Fruit fly (Drosophila melanogaster) whole organism, wandering third instar larva: Measurements from ENCODE around the gene CG43145.
A peak's percentile ranks its signal among the peaks of the same experiment; 100 is the strongest.

Source experiments
- CrebA ChIP-seq: fragments of 200-800 bp; sonication (Bioruptor generic); optimal IDR thresholded peaks from 2 replicates; lab custom pipeline; 2016; ENCODE audit warnings: missing biosample characterization, mild to moderate bottlenecking, missing genetic modification characterization, borderline replicate concordance
- Dif ChIP-seq: fragments of 200-275, 200-300 bp; sonication (Bioruptor generic); optimal IDR thresholded peaks from 2 replicates; lab custom pipeline; 2018; ENCODE audit warnings: missing biosample characterization, missing genetic modification characterization; ENCODE audit not compliant: partially characterized antibody
- GATAd ChIP-seq: sonication (Bioruptor generic); optimal IDR thresholded peaks from 2 replicates; lab custom pipeline; 2016; ENCODE audit warnings: missing biosample characterization, missing genetic modification characterization
- HLH106 ChIP-seq: fragments of 200-800 bp; optimal IDR thresholded peaks from 3 replicates; lab custom pipeline; 2019; ENCODE audit warnings: missing biosample characterization, mild to moderate bottlenecking, missing genetic modification characterization, moderate library complexity
- Hnf4 ChIP-seq: fragments of 200-800 bp; sonication (Bioruptor generic); optimal IDR thresholded peaks from 2 replicates; lab custom pipeline; 2016; ENCODE audit warnings: missing biosample characterization, mild to moderate bottlenecking, missing genetic modification characterization
- Hr78 ChIP-seq: fragments of >200 bp; optimal IDR thresholded peaks from 2 replicates; lab custom pipeline; 2017; ENCODE audit warnings: missing biosample characterization, missing genetic modification characterization
- Jra ChIP-seq: sonication (Bioruptor generic); optimal IDR thresholded peaks from 2 replicates; lab custom pipeline; 2016; ENCODE audit warnings: missing biosample characterization, missing genetic modification characterization
- Mio ChIP-seq: sonication (Bioruptor generic); optimal IDR thresholded peaks from 2 replicates; lab custom pipeline; 2016; ENCODE audit warnings: missing biosample characterization, missing genetic modification characterization
- Myc ChIP-seq: fragments of >200 bp; optimal IDR thresholded peaks from 2 replicates; lab custom pipeline; 2017
- N ChIP-seq: fragments of >200 bp; optimal IDR thresholded peaks from 2 replicates; lab custom pipeline; 2018; ENCODE audit warnings: missing biosample characterization, missing external identifiers, missing genetic modification characterization
- OdsH ChIP-seq: fragments of 200-800 bp; sonication (Bioruptor generic); optimal IDR thresholded peaks from 2 replicates; lab custom pipeline; 2016; ENCODE audit warnings: missing biosample characterization, mild to moderate bottlenecking, missing genetic modification characterization
- Rel ChIP-seq, 2 experiments: fragments of 200-800 bp; sonication (Bioruptor generic) in 1 of 2; optimal IDR thresholded peaks; 2 replicates in 1 of 2; 3 replicates in 1 of 2; lab custom pipeline; 2016 to 2019; ENCODE audit warnings: mild to moderate bottlenecking in 2 of 2, missing biosample characterization in 2 of 2, missing genetic modification characterization in 2 of 2, moderate library complexity in 1 of 2
- Sp1 ChIP-seq: fragments of 200-800 bp; sonication (Bioruptor generic); optimal IDR thresholded peaks from 3 replicates; lab custom pipeline; 2019; ENCODE audit warnings: missing biosample characterization, mild to moderate bottlenecking, missing genetic modification characterization, moderate library complexity
- Vsx2 ChIP-seq: fragments of 200-300, 225-300 bp; sonication (Bioruptor generic); optimal IDR thresholded peaks from 2 replicates; lab custom pipeline; 2018; ENCODE audit warnings: missing biosample characterization, missing genetic modification characterization; ENCODE audit not compliant: partially characterized antibody
- br ChIP-seq: fragments of 200-800 bp; sonication (Bioruptor generic); optimal IDR thresholded peaks from 2 replicates; lab custom pipeline; 2016; ENCODE audit warnings: missing biosample characterization, missing genetic modification characterization
- brk ChIP-seq: fragments of 200-800 bp; sonication (Bioruptor generic); optimal IDR thresholded peaks from 2 replicates; lab custom pipeline; 2016; ENCODE audit warnings: missing biosample characterization, mild to moderate bottlenecking, missing genetic modification characterization
- dl ChIP-seq, 2 experiments: fragments of 175-275, 200-275 bp in 1 of 2; fragments of 200-275 bp in 1 of 2; sonication (Bioruptor generic); optimal IDR thresholded peaks; lab custom pipeline; 2018; ENCODE audit warnings: mild to moderate bottlenecking in 2 of 2, missing biosample characterization in 2 of 2, missing genetic modification characterization in 2 of 2, moderate library complexity in 2 of 2; ENCODE audit not compliant: partially characterized antibody in 2 of 2, insufficient read depth in 1 of 2
- dmrt93B ChIP-seq: fragments of 200-800 bp; sonication (Bioruptor generic); optimal IDR thresholded peaks from 2 replicates; lab custom pipeline; 2018; ENCODE audit warnings: missing biosample characterization, mild to moderate bottlenecking, missing genetic modification characterization
- dsf ChIP-seq: sonication (Bioruptor generic); optimal IDR thresholded peaks from 2 replicates; lab custom pipeline; 2016; ENCODE audit warnings: missing biosample characterization, missing genetic modification characterization, borderline replicate concordance
- ey ChIP-seq: fragments of 200-800 bp; sonication (Bioruptor generic); optimal IDR thresholded peaks from 2 replicates; lab custom pipeline; 2016; ENCODE audit warnings: missing biosample characterization, missing genetic modification characterization
- foxo ChIP-seq, 2 experiments: fragments of 200-800 bp; sonication (Bioruptor generic); optimal IDR thresholded peaks; 2 replicates in 1 of 2; 3 replicates in 1 of 2; lab custom pipeline; 2016 to 2017; ENCODE audit warnings: missing biosample characterization in 2 of 2, missing genetic modification characterization in 2 of 2
- fru ChIP-seq: fragments of 200-800 bp; sonication (Bioruptor generic); optimal IDR thresholded peaks from 3 replicates; lab custom pipeline; 2016; ENCODE audit warnings: missing biosample characterization, mild to moderate bottlenecking, missing genetic modification characterization
- h ChIP-seq: fragments of 200-800 bp; sonication (Bioruptor generic); optimal IDR thresholded peaks from 3 replicates; lab custom pipeline; 2016; ENCODE audit warnings: missing biosample characterization, mild to moderate bottlenecking, missing genetic modification characterization
- jim ChIP-seq: fragments of 175-275, 200-325 bp; sonication (Bioruptor generic); optimal IDR thresholded peaks from 2 replicates; lab custom pipeline; 2016; ENCODE audit warnings: missing biosample characterization, mild to moderate bottlenecking, missing genetic modification characterization
- lola ChIP-seq: fragments of >200 bp; optimal IDR thresholded peaks from 2 replicates; lab custom pipeline; 2017; ENCODE audit warnings: missing biosample characterization, missing genetic modification characterization
- psq ChIP-seq: fragments of 200-800 bp; sonication (Bioruptor generic); optimal IDR thresholded peaks from 3 replicates; lab custom pipeline; 2017; ENCODE audit warnings: missing biosample characterization, mild to moderate bottlenecking, missing genetic modification characterization, moderate library complexity
- rgr ChIP-seq: fragments of 200-800 bp; sonication (Bioruptor generic); optimal IDR thresholded peaks from 3 replicates; lab custom pipeline; 2016; ENCODE audit warnings: missing biosample characterization, mild to moderate bottlenecking, missing genetic modification characterization
- sage ChIP-seq: fragments of 200-800 bp; sonication (Bioruptor generic); optimal IDR thresholded peaks from 2 replicates; lab custom pipeline; 2016; ENCODE audit warnings: missing biosample characterization, mild to moderate bottlenecking, missing genetic modification characterization
- sv ChIP-seq: fragments of 200-800 bp; sonication (Bioruptor generic); optimal IDR thresholded peaks from 3 replicates; lab custom pipeline; 2016; ENCODE audit warnings: missing biosample characterization, missing genetic modification characterization
- tai ChIP-seq: sonication (Bioruptor generic); optimal IDR thresholded peaks from 2 replicates; lab custom pipeline; 2016; ENCODE audit warnings: missing biosample characterization, missing genetic modification characterization
- usp ChIP-seq: fragments of >200 bp; optimal IDR thresholded peaks from 2 replicates; lab custom pipeline; 2017; ENCODE audit warnings: missing biosample characterization, missing genetic modification characterization
- woc ChIP-seq: sonication (Bioruptor generic); optimal IDR thresholded peaks from 2 replicates; lab custom pipeline; 2016; ENCODE audit warnings: missing biosample characterization, mild to moderate bottlenecking, missing genetic modification characterization

The CG43145 gene

dm6 chr2L:3719414-3719959 lies 17.9 kb downstream of the CG43145 start:
- TF ChIP-seq jim (GFP tag; lab: Kevin White, UChicago), result no peak
- peak; percentile 15 for TF ChIP-seq fru (GFP tag; lab: Kevin White, UChicago)
- TF ChIP-seq h (GFP tag; lab: Kevin White, UChicago), result peak; percentile 17
- peak; percentile 1 for TF ChIP-seq dmrt93B

- TF ChIP-seq HLH106 (tag; lab: Kevin White, UChicago) (no peak), N (GFP tag; lab: Kevin White, UChicago) (no peak), dl (GFP tag; optimal IDR thresholded peaks at IDR 0.05; lab: Kevin White, UChicago; ENCODE audit: insufficient read depth in 1 of 2, partially characterized antibody in 2 of 2) (no peak), dsf (GFP tag; lab: Kevin White, UChicago) (no peak), dmrt93B (no peak), sv (GFP tag; lab: Kevin White, UChicago) (no peak), Rel (GFP tag; optimal IDR thresholded peaks at IDR 0.05; lab: Kevin White, UChicago) (no peak), Rel (tag; optimal IDR thresholded peaks at IDR 0.05; lab: Kevin White, UChicago) (no peak), Myc (lab: Kevin White, UChicago) (no peak), sage (GFP tag; lab: Kevin White, UChicago) (no peak), Jra (GFP tag; lab: Kevin White, UChicago) (no peak), ey (GFP tag; lab: Kevin White, UChicago) (no peak)
Measured at dm6 chr2L:3729635-3730034, 28.0 kb downstream of the CG43145 start.

- TF ChIP-seq Hr78 (GFP tag; lab: Kevin White, UChicago) (no peak), br (no peak), CrebA (GFP tag; lab: Kevin White, UChicago) (no peak), Hnf4 (GFP tag; lab: Kevin White, UChicago) (no peak), dsf (GFP tag; lab: Kevin White, UChicago) (no peak), Sp1 (GFP tag; lab: Kevin White, UChicago) (no peak), Vsx2 (no peak), Rel (GFP tag; optimal IDR thresholded peaks at IDR 0.05; lab: Kevin White, UChicago) (no peak), Rel (tag; optimal IDR thresholded peaks at IDR 0.05; lab: Kevin White, UChicago) (no peak), usp (GFP tag; lab: Kevin White, UChicago) (no peak), dmrt93B (no peak)
Measured at dm6 chr2L:3730182-3730975, 28.8 kb downstream of the CG43145 start, which contains the start of gene CG10019. TSS of gene CG10019 (plus strand) at chr2L:3730466.

dm6 chr2L:3731055-3731454 lies 29.4 kb downstream of the CG43145 start:
- TF ChIP-seq Mio (GFP tag; lab: Kevin White, UChicago) (no peak), Rel (GFP tag; optimal IDR thresholded peaks at IDR 0.05; lab: Kevin White, UChicago) (no peak), Rel (tag; optimal IDR thresholded peaks at IDR 0.05; lab: Kevin White, UChicago) (no peak), psq (GFP tag; lab: Kevin White, UChicago) (no peak), jim (GFP tag; lab: Kevin White, UChicago) (no peak), woc (no peak), h (GFP tag; lab: Kevin White, UChicago) (no peak), tai (GFP tag; lab: Kevin White, UChicago) (no peak)

dm6 chr2L:3737003-3737662 lies 35.5 kb downstream of the CG43145 start:
- TF ChIP-seq rgr (GFP tag; lab: Kevin White, UChicago) (no peak), Rel (GFP tag; optimal IDR thresholded peaks at IDR 0.05; lab: Kevin White, UChicago) (no peak), Rel (tag; optimal IDR thresholded peaks at IDR 0.05; lab: Kevin White, UChicago) (no peak), foxo (GFP tag; optimal IDR thresholded peaks at IDR 0.05; lab: Kevin White, UChicago) (no peak), OdsH (no peak), CrebA (GFP tag; lab: Kevin White, UChicago) (no peak), lola (GFP tag; lab: Kevin White, UChicago) (no peak), ey (GFP tag; lab: Kevin White, UChicago) (no peak), tai (GFP tag; lab: Kevin White, UChicago) (no peak), GATAd (GFP tag; lab: Kevin White, UChicago) (no peak), dsf (GFP tag; lab: Kevin White, UChicago) (no peak), Mio (GFP tag; lab: Kevin White, UChicago) (no peak), brk (GFP tag; lab: Kevin White, UChicago) (no peak), psq (GFP tag; lab: Kevin White, UChicago) (no peak), Dif (GFP tag; lab: Kevin White, UChicago) (no peak)
